Fruit fly (Drosophila melanogaster) whole organism, embryonic: ENCODE data around the gene Cks85A.

Experiments used
- Bgb ChIP-seq: fragments of 200-800 bp; sonication (Bioruptor generic); IDR thresholded peaks from 2 replicates; pipeline ENCODE4 v1.3.6; 2022; ENCODE audit warnings: missing biosample characterization, missing genetic modification characterization; ENCODE audit not compliant: partially characterized antibody
- Blimp-1 ChIP-seq: fragments of 200-800 bp; sonication (Bioruptor generic); optimal IDR thresholded peaks from 3 replicates; lab custom pipeline; 2018; ENCODE audit warnings: missing biosample characterization, missing genetic modification characterization, mild to moderate bottlenecking, moderate library complexity, missing genetic modification reagents
- CG10321 ChIP-seq: fragments of 200-800 bp; sonication (Bioruptor generic); IDR thresholded peaks from 2 replicates; pipeline ENCODE4 v1.3.6; 2022; ENCODE audit warnings: missing biosample characterization, missing genetic modification characterization
- CG12155 ChIP-seq: fragments of 200-800 bp; sonication (Bioruptor generic); optimal IDR thresholded peaks from 3 replicates; lab custom pipeline; 2016; ENCODE audit warnings: missing biosample characterization, missing genetic modification characterization
- CG12219 ChIP-seq: fragments of 200-800 bp; sonication (Bioruptor generic); optimal IDR thresholded peaks from 3 replicates; lab custom pipeline; 2018; ENCODE audit warnings: missing biosample characterization, mild to moderate bottlenecking, missing genetic modification characterization
- CG12299 ChIP-seq: fragments of 200-800 bp; sonication (Bioruptor generic); optimal IDR thresholded peaks from 2 replicates; lab custom pipeline; 2018; ENCODE audit warnings: missing biosample characterization, mild to moderate bottlenecking, missing genetic modification characterization
- CG13775 ChIP-seq: fragments of 200-800 bp; sonication (Bioruptor generic); optimal IDR thresholded peaks from 3 replicates; lab custom pipeline; 2017; ENCODE audit warnings: missing biosample characterization, mild to moderate bottlenecking, missing genetic modification characterization
- CG14014 ChIP-seq: fragments of 200-800 bp; sonication (Bioruptor generic); IDR thresholded peaks from 2 replicates; pipeline ENCODE4 v1.3.6; 2022; ENCODE audit warnings: missing biosample characterization, missing genetic modification characterization
- CG14710 ChIP-seq: fragments of 200-800 bp; sonication (Bioruptor generic); optimal IDR thresholded peaks from 3 replicates; lab custom pipeline; 2019; ENCODE audit warnings: missing biosample characterization, mild to moderate bottlenecking, missing genetic modification characterization, moderate library complexity
- CG1603 ChIP-seq: fragments of 200-800 bp; sonication (Bioruptor generic); optimal IDR thresholded peaks from 2 replicates; lab custom pipeline; 2019; ENCODE audit warnings: missing biosample characterization, mild to moderate bottlenecking, missing genetic modification characterization, moderate library complexity
- CG16815 ChIP-seq: fragments of 200-800 bp; sonication (Bioruptor generic); optimal IDR thresholded peaks from 3 replicates; lab custom pipeline; 2017; ENCODE audit warnings: missing biosample characterization, mild to moderate bottlenecking, missing genetic modification characterization
- CG16863 ChIP-seq: fragments of 200-800 bp; sonication (Bioruptor generic); optimal IDR thresholded peaks from 3 replicates; lab custom pipeline; 2016; ENCODE audit warnings: missing biosample characterization, missing genetic modification characterization
- CG17328 ChIP-seq: fragments of 200-800 bp; sonication (Bioruptor generic); IDR thresholded peaks from 2 replicates; pipeline ENCODE4 v1.3.6; 2022; ENCODE audit warnings: missing biosample characterization, missing genetic modification characterization
- CG17361 ChIP-seq: fragments of 200-800 bp; sonication (Bioruptor generic); IDR thresholded peaks from 3 replicates; pipeline ENCODE4 v1.3.6; 2022; ENCODE audit warnings: missing biosample characterization, missing genetic modification characterization
- CG17829 ChIP-seq: fragments of 200-800 bp; optimal IDR thresholded peaks from 2 replicates; lab custom pipeline; 2019; ENCODE audit warnings: missing biosample characterization, mild to moderate bottlenecking, missing genetic modification characterization, moderate library complexity
- CG18599 ChIP-seq: fragments of 200-800 bp; sonication (Bioruptor generic); optimal IDR thresholded peaks from 3 replicates; lab custom pipeline; 2017; ENCODE audit warnings: missing biosample characterization, missing genetic modification characterization, mild to moderate bottlenecking, moderate library complexity, missing genetic modification reagents
- CG2678 ChIP-seq: fragments of 200-800 bp; sonication (Bioruptor generic); optimal IDR thresholded peaks from 3 replicates; lab custom pipeline; 2019; ENCODE audit warnings: missing biosample characterization, mild to moderate bottlenecking, missing genetic modification characterization, moderate library complexity
- CG6854 ChIP-seq: fragments of 200-800 bp; sonication (Bioruptor generic); optimal IDR thresholded peaks from 3 replicates; lab custom pipeline; 2017; ENCODE audit warnings: missing biosample characterization, mild to moderate bottlenecking, missing genetic modification characterization
- CG8290 ChIP-seq, 3 experiments: fragments of 200-800 bp; sonication (Bioruptor generic); optimal IDR thresholded peaks; 2 replicates each; lab custom pipeline; 2016 to 2019; ENCODE audit warnings: missing biosample characterization in 3 of 3, missing genetic modification characterization in 3 of 3, mild to moderate bottlenecking in 2 of 3, moderate library complexity in 1 of 3
- Dad ChIP-seq: fragments of 200-800 bp; sonication (Bioruptor generic); optimal IDR thresholded peaks from 3 replicates; lab custom pipeline; 2016; ENCODE audit warnings: missing biosample characterization, missing genetic modification characterization
- HLH3B ChIP-seq: fragments of 200-800 bp; sonication (Bioruptor generic); IDR thresholded peaks from 2 replicates; pipeline ENCODE4 v1.3.6; 2022; ENCODE audit warnings: missing biosample characterization, missing genetic modification characterization
- Meics ChIP-seq: fragments of 200-800 bp; sonication (Bioruptor generic); optimal IDR thresholded peaks from 2 replicates; lab custom pipeline; 2017; ENCODE audit warnings: missing biosample characterization, mild to moderate bottlenecking, missing genetic modification characterization
- Mrtf ChIP-seq: fragments of 200-800 bp; sonication (Bioruptor generic); IDR thresholded peaks from 3 replicates; pipeline ENCODE4 v1.3.6; 2022; ENCODE audit warnings: missing biosample characterization, missing genetic modification characterization
- Nf-YB ChIP-seq: fragments of 200-800 bp; sonication (Bioruptor generic); optimal IDR thresholded peaks from 3 replicates; lab custom pipeline; 2019; ENCODE audit warnings: missing biosample characterization, mild to moderate bottlenecking, missing genetic modification characterization, moderate library complexity
- Oaz ChIP-seq: fragments of 200-800 bp; sonication (Bioruptor generic); IDR thresholded peaks from 2 replicates; pipeline ENCODE4 v1.3.6; 2022; ENCODE audit warnings: missing biosample characterization, missing genetic modification characterization
- Oli ChIP-seq: fragments of 200-800 bp; sonication (Bioruptor generic); optimal IDR thresholded peaks from 2 replicates; lab custom pipeline; 2018; ENCODE audit warnings: missing biosample characterization, mild to moderate bottlenecking, missing genetic modification characterization, moderate library complexity
- az2 ChIP-seq: fragments of 200-800 bp; sonication (Bioruptor generic); optimal IDR thresholded peaks from 3 replicates; lab custom pipeline; 2016; ENCODE audit warnings: missing biosample characterization, missing genetic modification characterization
- bsh ChIP-seq, 2 experiments: fragments of 200-800 bp; sonication (Bioruptor generic); optimal IDR thresholded peaks; 2 replicates each; lab custom pipeline; 2017 to 2018; ENCODE audit warnings: mild to moderate bottlenecking in 2 of 2, missing biosample characterization in 2 of 2, missing genetic modification characterization in 2 of 2, moderate library complexity in 1 of 2
- cg ChIP-seq: fragments of 200-800 bp; sonication (Bioruptor generic); optimal IDR thresholded peaks from 3 replicates; lab custom pipeline; 2019; ENCODE audit warnings: missing biosample characterization, mild to moderate bottlenecking, missing genetic modification characterization, moderate library complexity
- cwo ChIP-seq: fragments of 200-800 bp; sonication (Bioruptor generic); optimal IDR thresholded peaks from 3 replicates; lab custom pipeline; 2017; ENCODE audit warnings: missing biosample characterization, missing genetic modification characterization, mild to moderate bottlenecking, moderate library complexity, missing genetic modification reagents
- ems ChIP-seq: fragments of 200-800 bp; sonication (Bioruptor generic); optimal IDR thresholded peaks from 3 replicates; lab custom pipeline; 2016; ENCODE audit warnings: missing biosample characterization, missing genetic modification characterization
- esg ChIP-seq: fragments of 200-800 bp; sonication (Bioruptor generic); conservative IDR thresholded peaks from 2 replicates; pipeline ENCODE4 v1.3.6; 2022; ENCODE audit warnings: missing biosample characterization, missing genetic modification characterization
- her ChIP-seq: fragments of 200-800 bp; sonication (Bioruptor generic); optimal IDR thresholded peaks from 2 replicates; lab custom pipeline; 2016; ENCODE audit warnings: missing biosample characterization, missing genetic modification characterization
- lbe ChIP-seq: fragments of 200-800 bp; sonication (Bioruptor generic); optimal IDR thresholded peaks from 2 replicates; lab custom pipeline; 2016; ENCODE audit warnings: missing biosample characterization, mild to moderate bottlenecking, missing genetic modification characterization
- pnt ChIP-seq: fragments of 200-800 bp; sonication (Bioruptor generic); optimal IDR thresholded peaks from 3 replicates; lab custom pipeline; 2016; ENCODE audit warnings: missing biosample characterization, missing genetic modification characterization
- pum ChIP-seq: fragments of 200-800 bp; sonication (Bioruptor generic); optimal IDR thresholded peaks from 2 replicates; lab custom pipeline; 2016; ENCODE audit warnings: missing biosample characterization, missing genetic modification characterization
- ranshi ChIP-seq: fragments of 200-800 bp; sonication (Bioruptor generic); IDR thresholded peaks from 2 replicates; pipeline ENCODE4 v1.3.6; 2022; ENCODE audit warnings: missing biosample characterization, missing genetic modification characterization
- salm ChIP-seq: fragments of 200-800 bp; sonication (Bioruptor generic); optimal IDR thresholded peaks from 2 replicates; lab custom pipeline; 2018; ENCODE audit warnings: missing biosample characterization, mild to moderate bottlenecking, missing genetic modification characterization
- sc ChIP-seq, 3 experiments: fragments of >200 bp in 2 of 3; fragments of 200-800 bp in 1 of 3; sonication (Bioruptor generic) in 1 of 3; optimal IDR thresholded peaks; 2 replicates in 2 of 3; 3 replicates in 1 of 3; lab custom pipeline; 2017; ENCODE audit warnings: mild to moderate bottlenecking in 1 of 3, missing biosample characterization in 1 of 3, missing genetic modification characterization in 1 of 3, missing genetic modification reagents in 1 of 3
- shn ChIP-seq: fragments of 200-800 bp; sonication (Bioruptor generic); optimal IDR thresholded peaks from 3 replicates; lab custom pipeline; 2016; ENCODE audit warnings: missing biosample characterization, missing genetic modification characterization
- sug ChIP-seq: fragments of 200-800 bp; optimal IDR thresholded peaks from 2 replicates; lab custom pipeline; 2019; ENCODE audit warnings: missing biosample characterization, mild to moderate bottlenecking, missing genetic modification characterization, moderate library complexity
- tgo ChIP-seq: fragments of 200-800 bp; sonication (Bioruptor generic); IDR thresholded peaks from 3 replicates; pipeline ENCODE4 v1.3.6; 2022; ENCODE audit warnings: missing biosample characterization, missing genetic modification characterization
- zfh1 ChIP-seq: fragments of 200-800 bp; sonication (Bioruptor generic); IDR thresholded peaks from 3 replicates; pipeline ENCODE4 v1.3.6; 2022; ENCODE audit warnings: missing biosample characterization, missing genetic modification characterization

Gene Cks85A

dm6 chr3R:8746354-8746753 lies 28.1 kb upstream of the Cks85A start (continued):
- TF ChIP-seq Bgb (GFP tag; lab: Robert Waterston, UW) (no peak), Nf-YB (GFP tag; lab: Kevin White, UChicago) (peak; percentile 40), CG12219 (peak; percentile 15), Meics (GFP tag; lab: Kevin White, UChicago) (peak; percentile 46), CG16863 (GFP tag; lab: Kevin White, UChicago) (no peak), CG6854 (GFP tag; lab: Kevin White, UChicago) (peak; percentile 15), CG18599 (GFP tag; lab: Kevin White, UChicago) (peak; percentile 57), az2 (GFP tag; lab: Kevin White, UChicago) (peak; percentile 66), CG13775 (GFP tag; lab: Kevin White, UChicago) (peak; percentile 59), ranshi (GFP tag; lab: Robert Waterston, UW) (peak; percentile 69), tgo (GFP tag; lab: Robert Waterston, UW) (peak; percentile 60), CG2678 (peak; percentile 66), CG12299 (peak; percentile 30), salm (peak; percentile 51), cg (GFP tag; lab: Kevin White, UChicago) (no peak), pum (no peak), CG10321 (GFP tag; lab: Robert Waterston, UW) (0 out of 2 replicates have a peak, but pooled peaks have one; percentile 21), zfh1 (GFP tag; lab: Robert Waterston, UW) (peak; percentile 64; the same call in 1 of the 3 replicates), Dad (GFP tag; lab: Kevin White, UChicago) (no peak), lbe (no peak), shn (GFP tag; lab: Kevin White, UChicago) (no peak), sc (optimal IDR thresholded peaks at IDR 0.05; lab: Kevin White, UChicago) (no peak), sc (GFP tag; optimal IDR thresholded peaks at IDR 0.05; lab: Kevin White, UChicago) (peak; percentile 41), CG17328 (GFP tag; lab: Robert Waterston, UW) (peak; percentile 71), Oaz (GFP tag; lab: Robert Waterston, UW) (no peak), Oli (peak; percentile 66), CG12155 (peak; percentile 29), CG17361 (GFP tag; lab: Robert Waterston, UW) (peak; percentile 71; the same call in 2 of the 3 replicates), CG16815 (GFP tag; lab: Kevin White, UChicago) (peak; percentile 10), pnt (GFP tag; lab: Kevin White, UChicago) (no peak), CG14710 (tag; lab: Kevin White, UChicago) (peak; percentile 70), esg (GFP tag; lab: Robert Waterston, UW) (peak; percentile 68), HLH3B (GFP tag; lab: Robert Waterston, UW) (peak; percentile 72), CG17829 (tag; lab: Kevin White, UChicago) (peak; percentile 78), CG8290 (GFP tag; optimal IDR thresholded peaks at IDR 0.05; lab: Kevin White, UChicago) (peak; percentile 54), CG8290 (tag; optimal IDR thresholded peaks at IDR 0.05; lab: Kevin White, UChicago) (no peak), CG1603 (tag; lab: Kevin White, UChicago) (peak; percentile 35), Blimp-1 (GFP tag; lab: Kevin White, UChicago) (peak; percentile 74), CG14014 (0 out of 2 replicates have a peak, but pooled peaks have one; percentile 23), Mrtf (GFP tag; lab: Robert Waterston, UW) (no peak), her (GFP tag; lab: Kevin White, UChicago) (no peak), bsh (GFP tag; optimal IDR thresholded peaks at IDR 0.05; lab: Kevin White, UChicago) (peak in 1 of 2 experiments; percentile 75), sug (tag; lab: Kevin White, UChicago) (no peak), cwo (GFP tag; lab: Kevin White, UChicago) (peak; percentile 23), ems (GFP tag; lab: Kevin White, UChicago) (no peak)
